Fruit fly (Drosophila melanogaster) whole organism, embryonic: ENCODE data around the gene Vm26Ab.

Experiments used
- ATbp ChIP-seq: fragments of 200-800 bp; sonication (Bioruptor generic); optimal IDR thresholded peaks from 2 replicates; lab custom pipeline; 2017; ENCODE audit warnings: missing biosample characterization, mild to moderate bottlenecking, missing genetic modification characterization, missing genetic modification reagents
- Abd-B ChIP-seq: fragments of 200-800 bp; sonication (Bioruptor generic); optimal IDR thresholded peaks from 2 replicates; lab custom pipeline; 2018; ENCODE audit warnings: missing biosample characterization, mild to moderate bottlenecking, missing genetic modification characterization, moderate library complexity
- Adf1 ChIP-seq: fragments of 200-800 bp; sonication (Bioruptor generic); IDR thresholded peaks from 2 replicates; pipeline ENCODE4 v1.3.6; 2022; ENCODE audit warnings: missing biosample characterization, missing genetic modification characterization
- Blimp-1 ChIP-seq: fragments of 200-800 bp; sonication (Bioruptor generic); optimal IDR thresholded peaks from 3 replicates; lab custom pipeline; 2018; ENCODE audit warnings: missing biosample characterization, missing genetic modification characterization, mild to moderate bottlenecking, moderate library complexity, missing genetic modification reagents
- C15 ChIP-seq: fragments of 200-800 bp; sonication (Bioruptor generic); IDR thresholded peaks from 3 replicates; pipeline ENCODE4 v1.3.6; 2022; ENCODE audit warnings: missing biosample characterization, missing genetic modification characterization
- CG12071 ChIP-seq: fragments of 200-800 bp; sonication (Bioruptor generic); optimal IDR thresholded peaks from 3 replicates; lab custom pipeline; 2018; ENCODE audit warnings: missing biosample characterization, mild to moderate bottlenecking, missing genetic modification characterization
- CG12104 ChIP-seq: fragments of 200-800 bp; sonication (Bioruptor generic); optimal IDR thresholded peaks from 3 replicates; lab custom pipeline; 2016; ENCODE audit warnings: missing biosample characterization, missing genetic modification characterization
- CG12769 ChIP-seq: fragments of 200-800 bp; sonication (Bioruptor generic); optimal IDR thresholded peaks from 2 replicates; lab custom pipeline; 2019; ENCODE audit warnings: missing biosample characterization, mild to moderate bottlenecking, missing genetic modification characterization, moderate library complexity
- CG1602 ChIP-seq: fragments of 200-800 bp; sonication (Bioruptor generic); optimal IDR thresholded peaks from 3 replicates; lab custom pipeline; 2016; ENCODE audit warnings: missing biosample characterization, missing genetic modification characterization
- CG16813 ChIP-seq: fragments of 200-800 bp; sonication (Bioruptor generic); IDR thresholded peaks from 3 replicates; pipeline ENCODE4 v1.3.6; 2022; ENCODE audit warnings: missing biosample characterization, missing genetic modification characterization; ENCODE audit not compliant: partially characterized antibody
- CG17186 ChIP-seq: fragments of 200-800 bp; sonication (Bioruptor generic); optimal IDR thresholded peaks from 3 replicates; lab custom pipeline; 2017; ENCODE audit warnings: missing biosample characterization, missing genetic modification reagents, missing genetic modification characterization
- CG17328 ChIP-seq: fragments of 200-800 bp; sonication (Bioruptor generic); IDR thresholded peaks from 2 replicates; pipeline ENCODE4 v1.3.6; 2022; ENCODE audit warnings: missing biosample characterization, missing genetic modification characterization
- CG18599 ChIP-seq: fragments of 200-800 bp; sonication (Bioruptor generic); optimal IDR thresholded peaks from 3 replicates; lab custom pipeline; 2017; ENCODE audit warnings: missing biosample characterization, missing genetic modification characterization, mild to moderate bottlenecking, moderate library complexity, missing genetic modification reagents
- CG32767 ChIP-seq: fragments of 200-800 bp; sonication (Bioruptor generic); IDR thresholded peaks from 2 replicates; pipeline ENCODE4 v1.3.6; 2022; ENCODE audit warnings: missing biosample characterization, missing genetic modification characterization
- CG32772 ChIP-seq: fragments of 200-800 bp; sonication (Bioruptor generic); IDR thresholded peaks from 2 replicates; pipeline ENCODE4 v1.3.6; 2022; ENCODE audit warnings: missing biosample characterization, missing genetic modification characterization
- CG3407 ChIP-seq: fragments of 200-800 bp; sonication (Bioruptor generic); optimal IDR thresholded peaks from 2 replicates; lab custom pipeline; 2018; ENCODE audit warnings: missing biosample characterization, mild to moderate bottlenecking, missing genetic modification characterization
- CG34224 ChIP-seq: fragments of 200-800 bp; sonication (Bioruptor generic); IDR thresholded peaks from 3 replicates; pipeline ENCODE4 v1.3.6; 2022; ENCODE audit warnings: missing biosample characterization, missing genetic modification characterization; ENCODE audit not compliant: partially characterized antibody
- CG4707 ChIP-seq: fragments of 200-800 bp; sonication (Bioruptor generic); optimal IDR thresholded peaks from 2 replicates; lab custom pipeline; 2018; ENCODE audit warnings: missing biosample characterization, mild to moderate bottlenecking, missing genetic modification characterization, moderate library complexity
- CG6791 ChIP-seq: fragments of 200-800 bp; sonication (Bioruptor generic); IDR thresholded peaks from 3 replicates; pipeline ENCODE4 v1.3.6; 2022; ENCODE audit warnings: missing biosample characterization, missing genetic modification characterization; ENCODE audit not compliant: partially characterized antibody
- CG7556 ChIP-seq: fragments of 200-800 bp; sonication (Bioruptor generic); optimal IDR thresholded peaks from 2 replicates; lab custom pipeline; 2017; ENCODE audit warnings: missing biosample characterization, mild to moderate bottlenecking, missing genetic modification characterization
- CG8281 ChIP-seq: fragments of 200-800 bp; sonication (Bioruptor generic); optimal IDR thresholded peaks from 2 replicates; lab custom pipeline; 2018; ENCODE audit warnings: missing biosample characterization, mild to moderate bottlenecking, missing genetic modification characterization, moderate library complexity
- CG8924 ChIP-seq: fragments of 200-800 bp; optimal IDR thresholded peaks from 3 replicates; lab custom pipeline; 2019; ENCODE audit warnings: missing biosample characterization, mild to moderate bottlenecking, missing genetic modification characterization, moderate library complexity
- CG9817 ChIP-seq: fragments of 200-800 bp; sonication (Bioruptor generic); optimal IDR thresholded peaks from 2 replicates; lab custom pipeline; 2018; ENCODE audit warnings: missing biosample characterization, mild to moderate bottlenecking, missing genetic modification characterization, moderate library complexity
- CG9932 ChIP-seq: fragments of 200-800 bp; sonication (Bioruptor generic); IDR thresholded peaks from 2 replicates; pipeline ENCODE4 v1.3.6; 2022; ENCODE audit warnings: missing biosample characterization, missing genetic modification characterization
- Camta ChIP-seq: fragments of 200-800 bp; sonication (Bioruptor generic); optimal IDR thresholded peaks from 2 replicates; lab custom pipeline; 2016; ENCODE audit warnings: missing biosample characterization, missing genetic modification characterization
- Dfd ChIP-seq, 2 experiments: fragments of >200 bp; optimal IDR thresholded peaks; 2 replicates each; lab custom pipeline; 2017; ENCODE audit warnings: missing biosample characterization in 2 of 2, missing genetic modification characterization in 2 of 2
- Dp ChIP-seq: fragments of 200-800 bp; sonication (Bioruptor generic); optimal IDR thresholded peaks from 2 replicates; lab custom pipeline; 2018; ENCODE audit warnings: missing biosample characterization, mild to moderate bottlenecking, missing genetic modification characterization, moderate library complexity
- Dref ChIP-seq: fragments of 200-800 bp; sonication (Bioruptor generic); IDR thresholded peaks from 2 replicates; pipeline ENCODE4 v1.3.6; 2022; ENCODE audit warnings: missing biosample characterization, missing genetic modification characterization
- Drgx ChIP-seq: fragments of 200-800 bp; sonication (Bioruptor generic); IDR thresholded peaks from 2 replicates; pipeline ENCODE4 v1.3.6; 2022; ENCODE audit warnings: missing biosample characterization, missing genetic modification characterization
- HLH4C ChIP-seq: fragments of 200-800 bp; sonication (Bioruptor generic); IDR thresholded peaks from 3 replicates; pipeline ENCODE4 v1.3.6; 2022; ENCODE audit warnings: missing biosample characterization, missing genetic modification characterization; ENCODE audit not compliant: partially characterized antibody
- HLH54F ChIP-seq: fragments of 200-800 bp; sonication (Bioruptor generic); optimal IDR thresholded peaks from 3 replicates; lab custom pipeline; 2016; ENCODE audit warnings: missing biosample characterization, missing genetic modification characterization
- NK7.1 ChIP-seq: fragments of 200-800 bp; sonication (Bioruptor generic); optimal IDR thresholded peaks from 3 replicates; lab custom pipeline; 2016; ENCODE audit warnings: missing biosample characterization, missing genetic modification characterization
- PHDP ChIP-seq: fragments of 200-800 bp; sonication (Bioruptor generic); optimal IDR thresholded peaks from 3 replicates; lab custom pipeline; 2018; ENCODE audit warnings: missing biosample characterization, mild to moderate bottlenecking, missing genetic modification characterization, moderate library complexity
- Ptx1 ChIP-seq: fragments of 200-800 bp; sonication (Bioruptor generic); IDR thresholded peaks from 2 replicates; pipeline ENCODE4 v1.3.6; 2022; ENCODE audit warnings: missing biosample characterization, missing genetic modification characterization
- Rfx ChIP-seq: fragments of 200-800 bp; sonication (Bioruptor generic); IDR thresholded peaks from 2 replicates; pipeline ENCODE4 v1.3.6; 2022; ENCODE audit warnings: missing biosample characterization, missing genetic modification characterization
- YL-1 ChIP-seq: fragments of 200-800 bp; sonication (Bioruptor generic); optimal IDR thresholded peaks from 3 replicates; lab custom pipeline; 2017; ENCODE audit warnings: missing biosample characterization, mild to moderate bottlenecking, missing genetic modification characterization
- ac ChIP-seq: fragments of 200-800 bp; sonication (Bioruptor generic); optimal IDR thresholded peaks from 3 replicates; lab custom pipeline; 2017; ENCODE audit warnings: missing biosample characterization, mild to moderate bottlenecking, missing genetic modification characterization
- dan ChIP-seq: fragments of 200-800 bp; sonication (Bioruptor generic); IDR thresholded peaks from 2 replicates; pipeline ENCODE4 v1.3.6; 2022; ENCODE audit warnings: missing biosample characterization, missing genetic modification characterization
- gro ChIP-seq: fragments of 200-800 bp; sonication (Bioruptor generic); optimal IDR thresholded peaks from 2 replicates; lab custom pipeline; 2016; ENCODE audit warnings: missing biosample characterization, missing genetic modification characterization
- gsb-n ChIP-seq: fragments of 200-800 bp; sonication (Bioruptor generic); optimal IDR thresholded peaks from 3 replicates; lab custom pipeline; 2018; ENCODE audit warnings: missing biosample characterization, mild to moderate bottlenecking, missing genetic modification characterization
- gt ChIP-seq: fragments of 200-800 bp; sonication (Bioruptor generic); IDR thresholded peaks from 2 replicates; pipeline ENCODE4 v1.3.6; 2022; ENCODE audit warnings: missing biosample characterization, missing genetic modification characterization
- hth ChIP-seq: fragments of >200 bp; optimal IDR thresholded peaks from 2 replicates; lab custom pipeline; 2017; ENCODE audit warnings: inconsistent platforms
- klu ChIP-seq: fragments of 200-800 bp; sonication (Bioruptor generic); IDR thresholded peaks from 2 replicates; pipeline ENCODE4 v1.3.6; 2022; ENCODE audit warnings: missing biosample characterization, missing genetic modification characterization
- lbe ChIP-seq: fragments of 200-800 bp; sonication (Bioruptor generic); optimal IDR thresholded peaks from 2 replicates; lab custom pipeline; 2016; ENCODE audit warnings: missing biosample characterization, mild to moderate bottlenecking, missing genetic modification characterization
- maf-S ChIP-seq: fragments of 200-800 bp; sonication (Bioruptor generic); optimal IDR thresholded peaks from 2 replicates; lab custom pipeline; 2016; ENCODE audit warnings: missing biosample characterization, missing genetic modification characterization
- mam ChIP-seq: fragments of 200-800 bp; sonication (Bioruptor generic); optimal IDR thresholded peaks from 3 replicates; lab custom pipeline; 2016; ENCODE audit warnings: missing biosample characterization, missing genetic modification characterization
- pum ChIP-seq: fragments of 200-800 bp; sonication (Bioruptor generic); optimal IDR thresholded peaks from 2 replicates; lab custom pipeline; 2016; ENCODE audit warnings: missing biosample characterization, missing genetic modification characterization
- sd ChIP-seq: fragments of 200-800 bp; sonication (Bioruptor generic); optimal IDR thresholded peaks from 3 replicates; lab custom pipeline; 2018; ENCODE audit warnings: missing biosample characterization, mild to moderate bottlenecking, missing genetic modification characterization, moderate library complexity
- sna ChIP-seq: fragments of 200-800 bp; sonication (Bioruptor generic); IDR thresholded peaks from 2 replicates; pipeline ENCODE4 v1.3.6; 2022; ENCODE audit warnings: missing biosample characterization, missing genetic modification characterization; ENCODE audit not compliant: partially characterized antibody
- wdn ChIP-seq: fragments of 200-800 bp; sonication (Bioruptor generic); IDR thresholded peaks from 2 replicates; pipeline ENCODE4 v1.3.6; 2022; ENCODE audit warnings: missing biosample characterization, missing genetic modification characterization
- zen ChIP-seq: fragments of 200-800 bp; sonication (Bioruptor generic); optimal IDR thresholded peaks from 3 replicates; lab custom pipeline; 2018; ENCODE audit warnings: missing biosample characterization, mild to moderate bottlenecking, missing genetic modification characterization, moderate library complexity

Vm26Ab gene

DNA sequence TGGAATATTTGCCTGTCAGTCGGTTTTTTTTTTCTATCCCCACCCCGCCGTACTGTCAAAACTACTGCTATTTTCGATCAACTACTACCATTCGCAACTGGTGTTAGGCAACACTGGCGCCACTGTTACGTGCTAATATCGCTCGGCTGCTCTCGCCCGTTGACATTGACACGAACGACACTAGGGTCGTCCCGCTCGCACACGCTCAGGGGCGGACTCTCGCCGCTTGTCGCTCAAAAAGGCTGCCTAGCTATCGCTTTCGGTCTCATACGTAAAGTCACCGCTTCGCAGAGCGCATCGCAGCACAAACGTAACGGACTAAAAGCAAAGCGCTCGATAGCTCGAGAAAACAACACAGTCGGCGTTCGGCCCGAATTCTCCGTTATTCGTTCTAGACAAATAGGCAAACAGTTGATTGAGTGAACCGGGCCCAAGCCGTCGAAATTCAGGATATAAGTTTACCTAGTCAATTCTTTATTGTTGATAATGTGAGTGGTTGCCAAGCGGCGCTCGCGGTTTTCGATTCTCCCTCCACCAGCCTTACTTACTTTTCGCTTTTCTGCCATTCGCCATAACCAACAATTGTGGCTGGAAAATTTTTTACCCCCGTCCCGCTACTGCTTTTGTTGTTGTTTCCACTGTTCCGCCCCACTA lies 25.7 kb downstream of the Vm26Ab start (continued):
- no peak for TF ChIP-seq dan
- TF ChIP-seq sna (GFP tag; lab: Robert Waterston, UW) = no peak
- no peak for TF ChIP-seq C15 (GFP tag; lab: Robert Waterston, UW)
- peak; percentile 88 for TF ChIP-seq YL-1 (GFP tag; lab: Kevin White, UChicago)
- TF ChIP-seq CG12071 (GFP tag; lab: Kevin White, UChicago) = peak; percentile 45
- peak; percentile 61 for TF ChIP-seq CG12769 (tag; lab: Kevin White, UChicago)
- no peak for TF ChIP-seq CG3407 (GFP tag; lab: Kevin White, UChicago)
- no peak for TF ChIP-seq CG8924
- no peak for TF ChIP-seq CG32772 (GFP tag; lab: Robert Waterston, UW)
- TF ChIP-seq Camta (GFP tag; lab: Kevin White, UChicago) = peak; percentile 28
- no peak for TF ChIP-seq HLH4C (GFP tag; lab: Robert Waterston, UW)
- no peak for TF ChIP-seq CG32767
- no peak for TF ChIP-seq ATbp
- TF ChIP-seq CG1602 (GFP tag; lab: Kevin White, UChicago) = peak; percentile 2
- TF ChIP-seq wdn (GFP tag; lab: Robert Waterston, UW) = no peak
- TF ChIP-seq Dfd (GFP tag; optimal IDR thresholded peaks at IDR 0.05; lab: Kevin White, UChicago) = no peak
- TF ChIP-seq CG18599 (GFP tag; lab: Kevin White, UChicago) = peak; percentile 51
- TF ChIP-seq zen (tag; lab: Kevin White, UChicago) = no peak
- no peak for TF ChIP-seq pum (GFP tag; lab: Kevin White, UChicago)
- TF ChIP-seq lbe (GFP tag; lab: Kevin White, UChicago) = peak; percentile 38
- peak; percentile 5 for TF ChIP-seq CG4707 (GFP tag; lab: Kevin White, UChicago)
- peak; percentile 16 for TF ChIP-seq CG17186 (GFP tag; lab: Kevin White, UChicago)
- no peak for TF ChIP-seq CG6791 (GFP tag; lab: Robert Waterston, UW)
- TF ChIP-seq Adf1 = no peak
- TF ChIP-seq Blimp-1 (GFP tag; lab: Kevin White, UChicago) = no peak
- TF ChIP-seq HLH54F (GFP tag; lab: Kevin White, UChicago) = peak; percentile 10
- TF ChIP-seq Ptx1 (GFP tag; lab: Robert Waterston, UW) = no peak
- no peak for TF ChIP-seq CG34224 (GFP tag; lab: Robert Waterston, UW)
- TF ChIP-seq CG12104 = no peak
- no peak for TF ChIP-seq CG8281 (tag; lab: Kevin White, UChicago)
- no peak for TF ChIP-seq PHDP (tag; lab: Kevin White, UChicago)
- TF ChIP-seq CG9817 (tag; lab: Kevin White, UChicago) = peak; percentile 38
- no peak for TF ChIP-seq mam
- TF ChIP-seq sd (tag; lab: Kevin White, UChicago) = peak; percentile 8
- TF ChIP-seq gt = no peak
- TF ChIP-seq Abd-B (GFP tag; lab: Kevin White, UChicago) = no peak
- no peak for TF ChIP-seq klu (GFP tag; lab: Robert Waterston, UW)
- TF ChIP-seq Dref = no peak
- peak; percentile 12 for TF ChIP-seq CG7556 (GFP tag; lab: Kevin White, UChicago)
- TF ChIP-seq NK7.1 (GFP tag; lab: Kevin White, UChicago) = peak; percentile 33
- peak; percentile 13 for TF ChIP-seq gsb-n (tag; lab: Kevin White, UChicago)
- peak; percentile 29 for TF ChIP-seq ac (GFP tag; lab: Kevin White, UChicago)
- no peak for TF ChIP-seq CG9932 (GFP tag; lab: Robert Waterston, UW)
- no peak for TF ChIP-seq CG17328 (GFP tag; lab: Robert Waterston, UW)
- peak; percentile 12 for TF ChIP-seq gro
- TF ChIP-seq Drgx = no peak
- no peak for TF ChIP-seq CG16813 (GFP tag; lab: Robert Waterston, UW)
- TF ChIP-seq Dp (GFP tag; lab: Kevin White, UChicago) = no peak
- TF ChIP-seq Rfx (GFP tag; lab: Robert Waterston, UW) = no peak
- TF ChIP-seq hth = no peak
- no peak for TF ChIP-seq maf-S (GFP tag; lab: Kevin White, UChicago)
